Worm (Caenorhabditis elegans) whole organism, late embryonic: ENCODE measurements around the gene C10B5.3.

ENCODE experiments used
- C08G9.2 ChIP-seq: sonication (generic microtip); optimal IDR thresholded peaks from 2 replicates; lab custom pipeline; 2016; ENCODE audit warnings: mild to moderate bottlenecking, missing genetic modification characterization, moderate library complexity, missing compliant biosample characterization
- F13H6.1 ChIP-seq: sonication (generic microtip); optimal IDR thresholded peaks from 2 replicates; lab custom pipeline; 2016; ENCODE audit warnings: missing genetic modification characterization, missing compliant biosample characterization
- K09A11.1 ChIP-seq: sonication (generic microtip); optimal IDR thresholded peaks from 2 replicates; lab custom pipeline; 2017; ENCODE audit warnings: antibody characterized with exemption, mild to moderate bottlenecking, missing genetic modification characterization, missing compliant biosample characterization; ENCODE audit not compliant: insufficient read depth
- Y22D7AL.16 ChIP-seq: sonication (generic microtip); optimal IDR thresholded peaks from 2 replicates; lab custom pipeline; 2016; ENCODE audit warnings: missing genetic modification characterization, missing compliant biosample characterization
- ama-1 ChIP-seq: fragments of 150-350 bp; optimal IDR thresholded peaks from 2 replicates; lab custom pipeline; 2014
- ceh-2 ChIP-seq: sonication (generic microtip); optimal IDR thresholded peaks from 2 replicates; lab custom pipeline; 2016; ENCODE audit warnings: missing genotype, missing genetic modification characterization, missing compliant biosample characterization
- ceh-22 ChIP-seq: sonication (generic microtip); optimal IDR thresholded peaks from 2 replicates; lab custom pipeline; 2017; ENCODE audit warnings: missing biosample characterization, missing genetic modification characterization
- ceh-24 ChIP-seq: sonication (generic microtip); optimal IDR thresholded peaks from 2 replicates; lab custom pipeline; 2016; ENCODE audit warnings: mild to moderate bottlenecking, missing genetic modification characterization, missing compliant biosample characterization
- ceh-30 ChIP-seq: fragments of 150-350 bp; optimal IDR thresholded peaks from 2 replicates; lab custom pipeline; 2014; ENCODE audit warnings: missing biosample characterization, missing genetic modification characterization
- ceh-34 ChIP-seq: sonication (generic microtip); optimal IDR thresholded peaks from 2 replicates; lab custom pipeline; 2016; ENCODE audit warnings: mild to moderate bottlenecking, missing genetic modification characterization, missing compliant biosample characterization
- ceh-9 ChIP-seq: sonication (generic microtip); optimal IDR thresholded peaks from 2 replicates; lab custom pipeline; 2016; ENCODE audit warnings: mild to moderate bottlenecking, missing genetic modification characterization, inconsistent platforms, missing compliant biosample characterization
- che-1 ChIP-seq: sonication (generic microtip); optimal IDR thresholded peaks from 2 replicates; lab custom pipeline; 2016; ENCODE audit warnings: mild to moderate bottlenecking, missing genetic modification characterization, missing compliant biosample characterization
- elt-2 ChIP-seq: sonication (generic microtip); optimal IDR thresholded peaks from 2 replicates; lab custom pipeline; 2016; ENCODE audit warnings: missing genetic modification reagents, missing genetic modification characterization, missing compliant biosample characterization
- elt-4 ChIP-seq: sonication (generic microtip); optimal IDR thresholded peaks from 2 replicates; lab custom pipeline; 2016; ENCODE audit warnings: missing genetic modification characterization, missing compliant biosample characterization
- eyg-1 ChIP-seq: sonication (generic microtip); optimal IDR thresholded peaks from 2 replicates; lab custom pipeline; 2016; ENCODE audit warnings: missing genotype, missing genetic modification characterization, missing compliant biosample characterization
- fax-1 ChIP-seq: sonication (generic microtip); optimal IDR thresholded peaks from 2 replicates; lab custom pipeline; 2016; ENCODE audit warnings: missing genotype, missing genetic modification characterization, missing compliant biosample characterization
- hlh-13 ChIP-seq: fragments of 200-800 bp; sonication (Bioruptor generic); optimal IDR thresholded peaks from 2 replicates; lab custom pipeline; 2018; ENCODE audit warnings: mild to moderate bottlenecking, missing genetic modification characterization, missing compliant biosample characterization
- hlh-8 ChIP-seq: sonication (generic microtip); optimal IDR thresholded peaks from 2 replicates; lab custom pipeline; 2016; ENCODE audit warnings: missing genotype, missing genetic modification characterization, missing compliant biosample characterization
- lin-11 ChIP-seq: fragments of 200-800 bp; sonication (Bioruptor generic); optimal IDR thresholded peaks from 2 replicates; lab custom pipeline; 2018; ENCODE audit warnings: mild to moderate bottlenecking, missing genetic modification characterization, missing compliant biosample characterization
- madf-2 ChIP-seq: sonication (generic microtip); optimal IDR thresholded peaks from 2 replicates; lab custom pipeline; 2017; ENCODE audit warnings: missing genetic modification characterization, missing compliant biosample characterization
- mec-3 ChIP-seq: sonication (generic microtip); optimal IDR thresholded peaks from 2 replicates; lab custom pipeline; 2016; ENCODE audit warnings: borderline replicate concordance, missing genetic modification characterization, missing compliant biosample characterization
- nfya-1 ChIP-seq: sonication (generic microtip); optimal IDR thresholded peaks from 2 replicates; lab custom pipeline; 2017; ENCODE audit warnings: missing genetic modification characterization, mild to moderate bottlenecking, missing compliant biosample characterization, antibody characterized with exemption, moderate library complexity
- nhr-232 ChIP-seq: sonication (generic microtip); optimal IDR thresholded peaks from 2 replicates; lab custom pipeline; 2016; ENCODE audit warnings: missing genetic modification characterization, missing compliant biosample characterization
- npax-4 ChIP-seq: sonication (generic microtip); optimal IDR thresholded peaks from 2 replicates; lab custom pipeline; 2016; ENCODE audit warnings: missing genetic modification characterization, missing compliant biosample characterization
- odd-2 ChIP-seq: sonication (generic microtip); optimal IDR thresholded peaks from 2 replicates; lab custom pipeline; 2017; ENCODE audit warnings: antibody characterized with exemption, mild to moderate bottlenecking, missing genetic modification characterization, missing compliant biosample characterization
- pat-9 ChIP-seq: fragments of 200-800 bp; sonication (Bioruptor generic); optimal IDR thresholded peaks from 2 replicates; lab custom pipeline; 2018; ENCODE audit warnings: mild to moderate bottlenecking, missing genetic modification characterization, moderate library complexity, missing compliant biosample characterization
- pha-4 ChIP-seq: fragments of 150-350 bp; optimal IDR thresholded peaks from 2 replicates; lab custom pipeline; 2018; ENCODE audit warnings: missing biosample characterization, missing genetic modification reagents, missing genetic modification characterization
- pqm-1 ChIP-seq: sonication (generic microtip); optimal IDR thresholded peaks from 2 replicates; lab custom pipeline; 2016; ENCODE audit warnings: missing genetic modification characterization, missing compliant biosample characterization
- pros-1 ChIP-seq: fragments of 150-350 bp; optimal IDR thresholded peaks from 2 replicates; lab custom pipeline; 2014; ENCODE audit warnings: missing biosample characterization, missing genetic modification reagents, missing genetic modification characterization
- sox-2 ChIP-seq: fragments of 200-800 bp; sonication (Bioruptor generic); IDR thresholded peaks from 2 replicates; pipeline ENCODE4 v1.3.6; 2022; ENCODE audit warnings: missing genetic modification reagents, missing genetic modification characterization, missing compliant biosample characterization
- sox-4 ChIP-seq: sonication (generic microtip); optimal IDR thresholded peaks from 2 replicates; lab custom pipeline; 2017; ENCODE audit warnings: mild to moderate bottlenecking, missing genetic modification characterization, inconsistent platforms, missing compliant biosample characterization
- syd-9 ChIP-seq: sonication (generic microtip); optimal IDR thresholded peaks from 2 replicates; lab custom pipeline; 2016; ENCODE audit warnings: mild to moderate bottlenecking, missing genetic modification characterization, moderate library complexity, missing compliant biosample characterization
- tbx-2 ChIP-seq: sonication (generic microtip); optimal IDR thresholded peaks from 2 replicates; lab custom pipeline; 2016; ENCODE audit warnings: missing genetic modification characterization, missing compliant biosample characterization
- ttx-3 ChIP-seq: sonication (generic microtip); optimal IDR thresholded peaks from 2 replicates; lab custom pipeline; 2016; ENCODE audit warnings: missing genetic modification reagents, missing genetic modification characterization, missing compliant biosample characterization
- unc-42 ChIP-seq: sonication (generic microtip); optimal IDR thresholded peaks from 2 replicates; lab custom pipeline; 2016; ENCODE audit warnings: missing genotype, missing genetic modification characterization, missing compliant biosample characterization
- unc-55 ChIP-seq: sonication (generic microtip); optimal IDR thresholded peaks from 2 replicates; lab custom pipeline; 2017; ENCODE audit warnings: missing biosample characterization, missing genetic modification reagents, missing genetic modification characterization
- zip-5 ChIP-seq: sonication (generic microtip); optimal IDR thresholded peaks from 2 replicates; lab custom pipeline; 2016; ENCODE audit warnings: missing genetic modification characterization, missing compliant biosample characterization
- ztf-16 ChIP-seq: sonication (generic microtip); optimal IDR thresholded peaks from 2 replicates; lab custom pipeline; 2017; ENCODE audit warnings: missing genetic modification characterization, missing compliant biosample characterization

C10B5.3 gene

ce11 chrV:8631277-8631765 is 43.3 kb upstream of the C10B5.3 start, which contains the start of gene atg-18 (continued):
- TF ChIP-seq ceh-30 (no peak), hlh-13 (GFP tag; lab: Kevin White, UChicago) (no peak), mec-3 (tag; lab: Kevin White, UChicago) (no peak), pha-4 (tag; lab: Kevin White, UChicago) (no peak), nhr-232 (tag; lab: Kevin White, UChicago) (peak; percentile 35), che-1 (tag; lab: Kevin White, UChicago) (peak; percentile 52), odd-2 (peak; percentile 20), pat-9 (tag; lab: Kevin White, UChicago) (peak; percentile 21), sox-2 (GFP tag; lab: Robert Waterston, UW) (no peak), pqm-1 (tag; lab: Kevin White, UChicago) (peak; percentile 36), sox-4 (peak; percentile 70), ztf-16 (tag; lab: Kevin White, UChicago) (peak; percentile 43), hlh-8 (tag; lab: Kevin White, UChicago) (peak; percentile 56), madf-2 (tag; lab: Kevin White, UChicago) (peak; percentile 23), elt-2 (peak; percentile 81), zip-5 (tag; lab: Kevin White, UChicago) (no peak)

- TF ChIP-seq elt-4 (tag; lab: Kevin White, UChicago) = no peak
- TF ChIP-seq K09A11.1 = no peak
- TF ChIP-seq nfya-1 (tag; lab: Kevin White, UChicago) = no peak
- no peak for TF ChIP-seq lin-11 (tag; lab: Kevin White, UChicago)
Observed at ce11 chrV:8629029-8629428, 41.0 kb upstream of the C10B5.3 start, which contains the start of gene F41E6.12. F41E6.12 (minus strand) TSS chrV:8629129.

ce11 chrV:8627580-8627979 is 39.6 kb upstream of the C10B5.3 start:
- TF ChIP-seq F13H6.1 (tag; lab: Kevin White, UChicago) = no peak
- TF ChIP-seq tbx-2 (tag; lab: Kevin White, UChicago) = no peak
- TF ChIP-seq ceh-22 (tag; lab: Kevin White, UChicago) = no peak
- TF ChIP-seq ztf-16 (tag; lab: Kevin White, UChicago) = no peak
- TF ChIP-seq ceh-34 = no peak
- no peak for TF ChIP-seq npax-4 (tag; lab: Kevin White, UChicago)
- no peak for TF ChIP-seq pros-1 (tag; lab: Kevin White, UChicago)
- no peak for TF ChIP-seq fax-1 (tag; lab: Kevin White, UChicago)

ce11 chrV:8626406-8626805 is 38.4 kb upstream of the C10B5.3 start:
- peak; percentile 12 for TF ChIP-seq unc-55 (GFP tag; lab: Kevin White, UChicago)
- TF ChIP-seq pqm-1 (tag; lab: Kevin White, UChicago) = no peak
- TF ChIP-seq, all 69 proteins: peak for 1

ce11 chrV:8623754-8624153 is 35.8 kb upstream of the C10B5.3 start, which contains the start of gene F41E6.17:
F41E6.17 (plus strand) TSS chrV:8624101.
- TF ChIP-seq unc-42 (tag; lab: Kevin White, UChicago) = peak; percentile 62
- no peak for TF ChIP-seq sox-4

- no peak for TF ChIP-seq ama-1 (lab: Kevin White, UChicago)
- TF ChIP-seq unc-42 (tag; lab: Kevin White, UChicago) = no peak
- no peak for TF ChIP-seq Y22D7AL.16 (tag; lab: Kevin White, UChicago)
- TF ChIP-seq nfya-1 (tag; lab: Kevin White, UChicago) = no peak
- no peak for TF ChIP-seq ceh-24 (tag; lab: Kevin White, UChicago)
- TF ChIP-seq elt-2 = no peak
- no peak for TF ChIP-seq ceh-34
- TF ChIP-seq F13H6.1 (tag; lab: Kevin White, UChicago) = no peak
- no peak for TF ChIP-seq K09A11.1
- no peak for TF ChIP-seq syd-9
- no peak for TF ChIP-seq C08G9.2
- TF ChIP-seq ceh-9 = no peak
- TF ChIP-seq eyg-1 (tag; lab: Kevin White, UChicago) = no peak
- no peak for TF ChIP-seq ceh-2 (tag; lab: Kevin White, UChicago)
- no peak for TF ChIP-seq ttx-3 (tag; lab: Kevin White, UChicago)
Observed at ce11 chrV:8622314-8622713, 34.3 kb upstream of the C10B5.3 start, which contains the start of gene F41E6.1. F41E6.1 (plus strand) TSS chrV:8622614.
